Fruit fly (Drosophila melanogaster) whole organism: ENCODE measurements around the gene CG11693.

Experiments used
- CG8478 ChIP-seq: fragments of >200 bp; optimal IDR thresholded peaks from 2 replicates; lab custom pipeline; 2018; ENCODE audit warnings: inconsistent platforms
- Dll ChIP-seq: fragments of >200 bp; optimal IDR thresholded peaks from 2 replicates; lab custom pipeline; 2017
- EcR ChIP-seq, 2 experiments: fragments of >200 bp; optimal IDR thresholded peaks; 2 replicates each; lab custom pipeline; 2017; ENCODE audit warnings: missing biosample characterization in 2 of 2, missing genetic modification characterization in 2 of 2, missing genetic modification reagents in 2 of 2
- pan ChIP-seq: fragments of >200 bp; optimal IDR thresholded peaks from 2 replicates; lab custom pipeline; 2017
- psq ChIP-seq: fragments of >200 bp; optimal IDR thresholded peaks from 2 replicates; lab custom pipeline; 2017
- usp ChIP-seq: fragments of >200 bp; optimal IDR thresholded peaks from 2 replicates; lab custom pipeline; 2017; ENCODE audit warnings: missing biosample characterization, missing genetic modification characterization, mixed read lengths

DNA sequence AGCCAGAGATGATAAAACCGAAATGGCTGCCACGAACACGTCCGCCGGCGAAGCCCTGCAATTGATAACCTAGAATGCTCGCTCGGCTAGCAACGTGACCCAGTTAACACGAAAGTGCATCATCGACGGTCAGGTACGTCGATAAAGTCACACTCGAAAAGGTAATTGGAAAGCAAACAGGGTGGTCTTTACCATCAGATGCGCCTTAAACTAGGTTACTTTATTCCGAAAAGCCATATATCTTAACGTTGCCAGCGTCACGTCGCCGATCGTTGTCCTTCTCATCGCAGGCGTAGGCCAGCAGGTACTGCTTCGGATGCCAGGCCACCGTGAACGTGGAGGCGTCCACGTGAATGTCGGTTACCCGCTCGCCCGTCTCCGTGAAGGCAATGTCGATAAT, 3.3 kb downstream of the CG11693 start:
- TF ChIP-seq Dll (no peak), pan (lab: Kevin White, UChicago) (no peak), CG8478 (lab: Kevin White, UChicago) (no peak), EcR (GFP tag; optimal IDR thresholded peaks at IDR 0.05; lab: Kevin White, UChicago) (no peak), psq (lab: Kevin White, UChicago) (no peak), usp (GFP tag; lab: Kevin White, UChicago) (no peak)
